Fruit fly (Drosophila melanogaster) whole organism, pupa: ENCODE results near the gene ric8a.

Experiments used
- CG12605 ChIP-seq: fragments of 200-800 bp; sonication (Bioruptor generic); IDR thresholded peaks from 2 replicates; pipeline ENCODE4 v1.3.6; 2022; ENCODE audit warnings: missing biosample characterization, missing genetic modification characterization
- CG14655 ChIP-seq: fragments of 200-800 bp; sonication (Bioruptor generic); optimal IDR thresholded peaks from 3 replicates; lab custom pipeline; 2017; ENCODE audit warnings: mild to moderate bottlenecking, missing biosample characterization, missing genetic modification reagents, missing genetic modification characterization
- CG15710 ChIP-seq: fragments of 200-800 bp; sonication (Bioruptor generic); optimal IDR thresholded peaks from 2 replicates; lab custom pipeline; 2018; ENCODE audit warnings: missing biosample characterization, mild to moderate bottlenecking, missing genetic modification characterization, moderate library complexity
- CG4496 ChIP-seq: fragments of 200-800 bp; sonication (Bioruptor generic); IDR thresholded peaks from 3 replicates; pipeline ENCODE4 v1.3.6; 2022; ENCODE audit warnings: missing biosample characterization, missing genetic modification characterization
- D1 ChIP-seq: fragments of 200-800 bp; sonication (Bioruptor generic); optimal IDR thresholded peaks from 2 replicates; lab custom pipeline; 2018; ENCODE audit warnings: missing biosample characterization, mild to moderate bottlenecking, missing genetic modification characterization, moderate library complexity
- Ets98B ChIP-seq: fragments of 200-800 bp; sonication (Bioruptor generic); IDR thresholded peaks from 2 replicates; pipeline ENCODE4 v1.3.6; 2022; ENCODE audit warnings: missing biosample characterization, missing genetic modification characterization
- Pif1A ChIP-seq: fragments of 200-800 bp; sonication (Bioruptor generic); optimal IDR thresholded peaks from 3 replicates; lab custom pipeline; 2016; ENCODE audit warnings: missing biosample characterization, missing genetic modification characterization
- fd96Ca ChIP-seq: fragments of 200-800 bp; sonication (Bioruptor generic); IDR thresholded peaks from 3 replicates; pipeline ENCODE4 v1.3.6; 2022; ENCODE audit warnings: missing biosample characterization, missing genetic modification characterization
- rn ChIP-seq: fragments of 200-800 bp; sonication (Bioruptor generic); IDR thresholded peaks from 2 replicates; pipeline ENCODE4 v1.3.6; 2022; ENCODE audit warnings: missing biosample characterization, missing genetic modification characterization

DNA sequence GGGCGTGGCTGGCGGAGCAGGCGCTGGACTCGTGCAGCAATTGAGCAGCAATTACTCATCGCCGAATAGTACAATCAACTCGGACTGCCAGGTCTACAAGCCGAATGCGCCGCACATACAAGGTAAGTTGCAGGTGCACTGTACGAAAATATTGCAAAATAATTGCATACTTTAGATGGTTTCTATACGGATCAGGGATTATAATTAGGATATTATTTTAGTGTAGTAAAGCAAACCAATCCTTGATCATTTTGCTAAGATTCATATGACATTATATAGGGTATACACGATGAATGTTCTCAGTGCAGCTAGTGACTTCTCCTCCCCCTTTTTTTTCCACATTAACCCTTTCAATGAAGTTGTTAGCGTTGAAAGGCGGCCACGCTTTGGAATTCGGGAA is 39.5 kb downstream of the ric8a start:
- TF ChIP-seq D1 (tag; lab: Kevin White, UChicago) (no peak), Pif1A (GFP tag; lab: Kevin White, UChicago) (no peak), fd96Ca (GFP tag; lab: Robert Waterston, UW) (no peak), CG12605 (GFP tag; lab: Robert Waterston, UW) (no peak), Ets98B (no peak), rn (GFP tag; lab: Robert Waterston, UW) (no peak), CG15710 (tag; lab: Kevin White, UChicago) (peak; percentile 15), CG14655 (GFP tag; lab: Kevin White, UChicago) (peak; percentile 4), CG4496 (no peak)
